Fruit fly (Drosophila melanogaster): ENCODE data around the gene RYa-R.

RYa-R gene

DNA sequence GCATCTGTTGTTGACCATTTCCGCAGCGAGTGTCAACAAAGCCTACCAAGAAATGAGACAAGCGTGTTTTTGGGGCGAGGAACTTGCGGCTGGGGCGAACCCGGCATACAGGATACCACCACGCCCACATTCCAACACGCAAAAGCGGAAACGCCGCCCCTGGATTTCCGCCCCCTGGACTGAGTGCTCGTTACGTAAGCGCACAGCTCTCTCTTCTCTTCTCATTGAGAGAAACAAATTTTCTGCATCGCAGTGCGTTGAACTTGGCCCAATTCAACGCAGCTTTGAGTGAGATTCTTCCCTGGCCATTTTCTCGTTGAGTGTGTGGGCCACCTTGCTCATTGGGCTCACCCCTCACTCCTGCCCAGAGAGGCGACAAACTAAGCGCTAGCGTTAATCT lies 36.3 kb upstream of the RYa-R start (continued):
- no peak for TF ChIP-seq CG12769 (tag; optimal IDR thresholded peaks at IDR 0.05)
- peak in 1 of 2 experiments; percentile 91 for TF ChIP-seq Pdp1 (GFP tag; optimal IDR thresholded peaks at IDR 0.05)
- no peak for TF ChIP-seq gcm (GFP tag; optimal IDR thresholded peaks at IDR 0.05)
- TF ChIP-seq CG12071 (GFP tag; optimal IDR thresholded peaks at IDR 0.05), result no peak
- TF ChIP-seq Bgb (GFP tag; IDR thresholded peaks at IDR 0.05; ENCODE audit: partially characterized antibody), result peak; percentile 37; the same call in 1 of the 2 replicates
- no peak for TF ChIP-seq hth (optimal IDR thresholded peaks at IDR 0.05)
- TF ChIP-seq MBD-R2 (GFP tag; IDR thresholded peaks at IDR 0.05), result 0 out of 2 replicates have a peak, but pooled peaks have one; percentile 10
- no peak for TF ChIP-seq kah (GFP tag; optimal IDR thresholded peaks at IDR 0.05)
- no peak for TF ChIP-seq grau (tag; optimal IDR thresholded peaks at IDR 0.05)
- no peak for TF ChIP-seq CG6683 (GFP tag; optimal IDR thresholded peaks at IDR 0.05)
- TF ChIP-seq Fer3 (tag; optimal IDR thresholded peaks at IDR 0.05), result no peak
- TF ChIP-seq chif (GFP tag; optimal IDR thresholded peaks at IDR 0.05), result no peak
- no peak for TF ChIP-seq CG10366 (GFP tag; IDR thresholded peaks at IDR 0.05)
- no peak for TF ChIP-seq zen (tag; optimal IDR thresholded peaks at IDR 0.05)
- TF ChIP-seq HLH3B (GFP tag; IDR thresholded peaks at IDR 0.05), result no peak
- TF ChIP-seq bsh (GFP tag; optimal IDR thresholded peaks at IDR 0.05), result no peak
- TF ChIP-seq odd (GFP tag; optimal IDR thresholded peaks at IDR 0.05), result no peak
- peak; percentile 78 for TF ChIP-seq sd (tag; optimal IDR thresholded peaks at IDR 0.05)
- TF ChIP-seq B-H1 (GFP tag; IDR thresholded peaks at IDR 0.05), result no peak
- TF ChIP-seq dati (GFP tag; IDR thresholded peaks at IDR 0.05), result no peak
- TF ChIP-seq CG34422 (GFP tag; IDR thresholded peaks at IDR 0.05), result no peak
- no peak for TF ChIP-seq ind (GFP tag; optimal IDR thresholded peaks at IDR 0.05)
- TF ChIP-seq Sin3A (optimal IDR thresholded peaks at IDR 0.05), result no peak
- no peak for TF ChIP-seq MESR4 (GFP tag; optimal IDR thresholded peaks at IDR 0.05)
- no peak for TF ChIP-seq CG11695 (GFP tag; IDR thresholded peaks at IDR 0.05)
- no peak for TF ChIP-seq CG1602 (GFP tag; optimal IDR thresholded peaks at IDR 0.05)
- TF ChIP-seq CG3847 (GFP tag; IDR thresholded peaks at IDR 0.05), result 0 out of 2 replicates have a peak, but pooled peaks have one; percentile 11
- TF ChIP-seq sc (optimal IDR thresholded peaks at IDR 0.05), result no peak
- TF ChIP-seq sc (GFP tag; optimal IDR thresholded peaks at IDR 0.05), result no peak
- TF ChIP-seq CG7786 (GFP tag; optimal IDR thresholded peaks at IDR 0.05), result no peak
- TF ChIP-seq tna (GFP tag; IDR thresholded peaks at IDR 0.05; ENCODE audit: partially characterized antibody), result peak; percentile 36; the same call in 1 of the 2 replicates
- TF ChIP-seq CG2199 (GFP tag; IDR thresholded peaks at IDR 0.05), result no peak
- TF ChIP-seq CG34376 (GFP tag; optimal IDR thresholded peaks at IDR 0.05), result peak; percentile 0
- TF ChIP-seq Hmr (GFP tag; optimal IDR thresholded peaks at IDR 0.05), result no peak
- no peak for TF ChIP-seq sr (GFP tag; IDR thresholded peaks at IDR 0.05)
- no peak for TF ChIP-seq CG30431 (GFP tag; optimal IDR thresholded peaks at IDR 0.05)
- no peak for TF ChIP-seq CG15479 (GFP tag; optimal IDR thresholded peaks at IDR 0.05)
- no peak for TF ChIP-seq CG12236 (GFP tag; optimal IDR thresholded peaks at IDR 0.05)
- 0 out of 3 replicates have a peak, but pooled peaks have one; percentile 16 for TF ChIP-seq Optix (GFP tag; IDR thresholded peaks at IDR 0.05)
- no peak for TF ChIP-seq CG10274 (GFP tag; optimal IDR thresholded peaks at IDR 0.05)
- TF ChIP-seq mirr (GFP tag; optimal IDR thresholded peaks at IDR 0.05), result peak; percentile 43
- TF ChIP-seq CG6272 (GFP tag; IDR thresholded peaks at IDR 0.05), result no peak
- TF ChIP-seq amos (GFP tag; IDR thresholded peaks at IDR 0.05; ENCODE audit: partially characterized antibody), result no peak

All from whole organism, embryonic.